Worm (Caenorhabditis elegans): ENCODE measurements around the gene dss-1.

ce11 chrIII:1179006-1179405, 17.1 kb downstream of the dss-1 start:
- no peak for TF ChIP-seq lin-13 (tag; optimal IDR thresholded peaks at IDR 0.05)
- no peak for TF ChIP-seq lsy-2 (tag; optimal IDR thresholded peaks at IDR 0.05)
- TF ChIP-seq ztf-11 (tag; optimal IDR thresholded peaks at IDR 0.05), result no peak
- no peak for TF ChIP-seq unc-62 (GFP tag; optimal IDR thresholded peaks at IDR 0.05)
- no peak for TF ChIP-seq zip-8 (tag; optimal IDR thresholded peaks at IDR 0.05)
- TF ChIP-seq nhr-2 (tag; optimal IDR thresholded peaks at IDR 0.05), result no peak
- TF ChIP-seq nhr-237 (tag; optimal IDR thresholded peaks at IDR 0.05), result no peak
- TF ChIP-seq sptf-1 (tag; optimal IDR thresholded peaks at IDR 0.05), result no peak
- TF ChIP-seq unc-39 (tag; optimal IDR thresholded peaks at IDR 0.05), result no peak

Measured in whole organism, mixed stage, embryonic.